Worm (Caenorhabditis elegans) whole organism, L4/young adult: ENCODE data around the gene btf-1.
A peak's percentile ranks its signal among the peaks of the same experiment; 100 is the strongest.

Source experiments
- W03F9.2 ChIP-seq: fragments of 150-350 bp; optimal IDR thresholded peaks from 2 replicates; lab custom pipeline; 2014; ENCODE audit warnings: missing biosample characterization, missing genetic modification characterization
- him-1 ChIP-seq: sonication (generic microtip); optimal IDR thresholded peaks from 2 replicates; lab custom pipeline; 2016; ENCODE audit warnings: missing genotype, missing genetic modification reagents, missing genetic modification characterization, missing compliant biosample characterization

ce11 chrII:13187188-13187587 is 12.8 kb upstream of the btf-1 start, which contains the start of gene mecr-1:
- TF ChIP-seq him-1 (tag; lab: Kevin White, UChicago) (no peak), W03F9.2 (tag; lab: Kevin White, UChicago) (peak; percentile 49)
